Fruit fly (Drosophila melanogaster): ENCODE data around the gene sn.

sn gene

DNA sequence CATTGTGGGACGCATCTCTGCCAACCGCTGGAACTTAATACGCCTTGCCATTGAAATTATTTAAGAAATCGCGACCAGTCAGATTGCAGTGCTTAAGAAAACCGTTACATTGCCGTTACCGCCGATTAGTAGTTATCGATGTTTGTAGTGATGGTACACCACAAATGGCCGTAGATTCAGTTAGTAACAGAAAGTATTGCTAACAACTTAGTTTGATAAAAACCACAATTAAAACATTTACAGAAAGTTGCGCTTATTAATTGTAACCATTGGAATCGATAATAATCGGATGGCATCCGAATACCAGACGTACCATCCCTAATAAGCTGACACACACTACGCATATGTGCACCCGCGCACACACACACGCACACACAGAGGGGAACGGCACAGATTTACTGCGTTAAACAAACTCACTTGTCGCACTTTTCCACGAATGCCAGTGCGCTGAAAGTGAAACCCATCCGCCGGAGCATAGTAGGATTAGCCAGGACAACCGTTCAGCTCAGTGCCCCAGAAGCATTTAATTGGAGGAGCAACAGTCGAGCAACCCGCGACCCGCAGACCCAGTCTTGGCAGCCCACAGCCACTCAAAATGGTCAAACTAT lies 43.6 kb upstream of the sn start, which contains the start of the genes hdm and Ykt6 (continued):
- TF ChIP-seq CG32532 (GFP tag; IDR thresholded peaks at IDR 0.05) (peak; percentile 85), CG14014 (GFP tag; IDR thresholded peaks at IDR 0.05) (peak; percentile 81), tin (GFP tag; optimal IDR thresholded peaks at IDR 0.05) (peak; percentile 83), CG10321 (GFP tag; IDR thresholded peaks at IDR 0.05) (no peak), tgo (GFP tag; IDR thresholded peaks at IDR 0.05) (peak; percentile 83), zfh2 (GFP tag; optimal IDR thresholded peaks at IDR 0.05) (peak; percentile 83), CG3163 (GFP tag; optimal IDR thresholded peaks at IDR 0.05) (peak; percentile 73), danr (GFP tag; IDR thresholded peaks at IDR 0.05) (peak; percentile 71; the same call in 1 of the 2 replicates), Adf1 (GFP tag; IDR thresholded peaks at IDR 0.05) (peak; percentile 60), peb (GFP tag; IDR thresholded peaks at IDR 0.05) (peak; percentile 73), CG6765 (GFP tag; optimal IDR thresholded peaks at IDR 0.05) (peak; percentile 37), Ada2b (GFP tag; IDR thresholded peaks at IDR 0.05) (peak; percentile 69), Scr (GFP tag; IDR thresholded peaks at IDR 0.05; ENCODE audit: partially characterized antibody) (peak; percentile 97), CG15601 (tag; optimal IDR thresholded peaks at IDR 0.05) (peak; percentile 66), CG3281 (GFP tag; optimal IDR thresholded peaks at IDR 0.05) (peak; percentile 64), CG17829 (tag; optimal IDR thresholded peaks at IDR 0.05) (peak; percentile 78), CG4282 (GFP tag; optimal IDR thresholded peaks at IDR 0.05) (peak; percentile 70), CG10979 (tag; optimal IDR thresholded peaks at IDR 0.05) (peak; percentile 66), dysf (GFP tag; IDR thresholded peaks at IDR 0.05) (peak; percentile 76; the same call in 1 of the 3 replicates), ftz-f1 (GFP tag; optimal IDR thresholded peaks at IDR 0.05) (no peak), CG14441 (GFP tag; IDR thresholded peaks at IDR 0.05) (peak; percentile 84), bcd (GFP tag; optimal IDR thresholded peaks at IDR 0.05) (no peak), dm (GFP tag; optimal IDR thresholded peaks at IDR 0.05) (peak; percentile 67), CG34376 (GFP tag; optimal IDR thresholded peaks at IDR 0.05) (peak; percentile 62), crol (GFP tag; IDR thresholded peaks at IDR 0.05) (peak; percentile 57; the same call in 1 of the 2 replicates), CkIIα-i1 (GFP tag; IDR thresholded peaks at IDR 0.05) (no peak), cg (GFP tag; optimal IDR thresholded peaks at IDR 0.05) (peak; percentile 82), zen2 (GFP tag; IDR thresholded peaks at IDR 0.05; ENCODE audit: partially characterized antibody) (peak; percentile 87; the same call in 2 of the 3 replicates), slp2 (GFP tag; optimal IDR thresholded peaks at IDR 0.05) (peak; percentile 67), Lhr (GFP tag; optimal IDR thresholded peaks at IDR 0.05) (peak; percentile 52), CG12104 (GFP tag; optimal IDR thresholded peaks at IDR 0.05) (peak; percentile 51), CG16779 (GFP tag; IDR thresholded peaks at IDR 0.05) (peak; percentile 56; the same call in 1 of the 2 replicates), CG8281 (tag; optimal IDR thresholded peaks at IDR 0.05) (no peak), Awh (GFP tag; IDR thresholded peaks at IDR 0.05) (peak; percentile 74; the same call in 1 of the 2 replicates), CG43689 (GFP tag; IDR thresholded peaks at IDR 0.05) (no peak), CG2120 (GFP tag; optimal IDR thresholded peaks at IDR 0.05) (peak; percentile 89), bbx (GFP tag; IDR thresholded peaks at IDR 0.05; ENCODE audit: partially characterized antibody) (peak; percentile 91), slou (GFP tag; optimal IDR thresholded peaks at IDR 0.05) (peak; percentile 64), z (GFP tag; IDR thresholded peaks at IDR 0.05) (no peak), oc (tag; optimal IDR thresholded peaks at IDR 0.05) (no peak), Max (GFP tag; optimal IDR thresholded peaks at IDR 0.05) (peak; percentile 56), twi (tag; optimal IDR thresholded peaks at IDR 0.05) (peak; percentile 68), mirr (GFP tag; optimal IDR thresholded peaks at IDR 0.05) (no peak), exex (tag; optimal IDR thresholded peaks at IDR 0.05) (peak; percentile 49), CG14965 (GFP tag; optimal IDR thresholded peaks at IDR 0.05; ENCODE audit: borderline replicate concordance) (peak; percentile 39), shn (GFP tag; optimal IDR thresholded peaks at IDR 0.05) (peak; percentile 83), Pdp1 (GFP tag; optimal IDR thresholded peaks at IDR 0.05) (peak; percentile 78 to 80), CG6175 (GFP tag; IDR thresholded peaks at IDR 0.05) (peak; percentile 73; the same call in 1 of the 3 replicates), Med (GFP tag) (peak; percentile 97), D19B (GFP tag; optimal IDR thresholded peaks at IDR 0.05) (peak; percentile 31)

Measured in whole organism, embryonic.